Fruit fly (Drosophila melanogaster) whole organism, embryonic: ENCODE data around the gene Wsck.

Experiments
- C15 ChIP-seq: fragments of 200-800 bp; sonication (Bioruptor generic); IDR thresholded peaks from 3 replicates; pipeline ENCODE4 v1.3.6; 2022; ENCODE audit warnings: missing biosample characterization, missing genetic modification characterization
- CG10147 ChIP-seq: fragments of 200-800 bp; sonication (Bioruptor generic); optimal IDR thresholded peaks from 2 replicates; lab custom pipeline; 2019; ENCODE audit warnings: missing biosample characterization, mild to moderate bottlenecking, missing genetic modification characterization, moderate library complexity
- CG10462 ChIP-seq: fragments of 200-800 bp; sonication (Bioruptor generic); optimal IDR thresholded peaks from 2 replicates; lab custom pipeline; 2016; ENCODE audit warnings: missing biosample characterization, missing genetic modification characterization
- CG12659 ChIP-seq: fragments of 200-800 bp; sonication (Bioruptor generic); optimal IDR thresholded peaks from 3 replicates; lab custom pipeline; 2017; ENCODE audit warnings: mild to moderate bottlenecking, missing biosample characterization, missing genetic modification reagents, missing genetic modification characterization
- CG14710 ChIP-seq: fragments of 200-800 bp; sonication (Bioruptor generic); optimal IDR thresholded peaks from 3 replicates; lab custom pipeline; 2019; ENCODE audit warnings: missing biosample characterization, mild to moderate bottlenecking, missing genetic modification characterization, moderate library complexity
- CG15514 ChIP-seq: fragments of 200-800 bp; sonication (Bioruptor generic); optimal IDR thresholded peaks from 3 replicates; lab custom pipeline; 2017; ENCODE audit warnings: missing biosample characterization, missing genetic modification characterization, mild to moderate bottlenecking, moderate library complexity, missing genetic modification reagents
- CG16863 ChIP-seq: fragments of 200-800 bp; sonication (Bioruptor generic); optimal IDR thresholded peaks from 3 replicates; lab custom pipeline; 2016; ENCODE audit warnings: missing biosample characterization, missing genetic modification characterization
- CG32767 ChIP-seq: fragments of 200-800 bp; sonication (Bioruptor generic); IDR thresholded peaks from 2 replicates; pipeline ENCODE4 v1.3.6; 2022; ENCODE audit warnings: missing biosample characterization, missing genetic modification characterization
- CG6689 ChIP-seq: fragments of 200-800 bp; sonication (Bioruptor generic); IDR thresholded peaks from 2 replicates; pipeline ENCODE4 v1.3.6; 2022; ENCODE audit warnings: missing biosample characterization, missing genetic modification characterization
- CG7556 ChIP-seq: fragments of 200-800 bp; sonication (Bioruptor generic); optimal IDR thresholded peaks from 2 replicates; lab custom pipeline; 2017; ENCODE audit warnings: missing biosample characterization, mild to moderate bottlenecking, missing genetic modification characterization
- CG8089 ChIP-seq: fragments of 200-800 bp; sonication (Bioruptor generic); optimal IDR thresholded peaks from 3 replicates; lab custom pipeline; 2016; ENCODE audit warnings: missing biosample characterization, missing genetic modification characterization
- CG8765 ChIP-seq: fragments of 200-800 bp; sonication (Bioruptor generic); IDR thresholded peaks from 2 replicates; pipeline ENCODE4 v1.3.6; 2022; ENCODE audit warnings: missing biosample characterization, missing genetic modification characterization
- Dek ChIP-seq: fragments of 200-800 bp; sonication (Bioruptor generic); optimal IDR thresholded peaks from 3 replicates; lab custom pipeline; 2019; ENCODE audit warnings: missing biosample characterization, mild to moderate bottlenecking, missing genetic modification characterization, moderate library complexity
- Drgx ChIP-seq: fragments of 200-800 bp; sonication (Bioruptor generic); IDR thresholded peaks from 2 replicates; pipeline ENCODE4 v1.3.6; 2022; ENCODE audit warnings: missing biosample characterization, missing genetic modification characterization
- H15 ChIP-seq: fragments of 200-800 bp; sonication (Bioruptor generic); IDR thresholded peaks from 3 replicates; pipeline ENCODE4 v1.3.6; 2022; ENCODE audit warnings: missing biosample characterization, missing genetic modification characterization
- HHEX ChIP-seq: fragments of 200-800 bp; sonication (Bioruptor generic); optimal IDR thresholded peaks from 3 replicates; lab custom pipeline; 2017; ENCODE audit warnings: missing biosample characterization, mild to moderate bottlenecking, missing genetic modification characterization, missing genetic modification reagents
- HmgZ ChIP-seq: fragments of 200-800 bp; sonication (Bioruptor generic); optimal IDR thresholded peaks from 2 replicates; lab custom pipeline; 2018; ENCODE audit warnings: missing biosample characterization, mild to moderate bottlenecking, missing genetic modification characterization
- Hr39 ChIP-seq: fragments of >200 bp; optimal IDR thresholded peaks from 2 replicates; lab custom pipeline; 2017
- Max ChIP-seq: fragments of 200-800 bp; sonication (Bioruptor generic); optimal IDR thresholded peaks from 2 replicates; lab custom pipeline; 2016; ENCODE audit warnings: missing biosample characterization, mild to moderate bottlenecking, missing genetic modification characterization
- NFAT ChIP-seq: fragments of 200-800 bp; sonication (Bioruptor generic); IDR thresholded peaks from 2 replicates; pipeline ENCODE4 v1.3.6; 2022; ENCODE audit warnings: missing biosample characterization, missing genetic modification characterization
- Nf-YC ChIP-seq: fragments of 200-800 bp; optimal IDR thresholded peaks from 3 replicates; lab custom pipeline; 2019; ENCODE audit warnings: missing biosample characterization, mild to moderate bottlenecking, missing genetic modification characterization, moderate library complexity
- NfI ChIP-seq: fragments of 200-800 bp; sonication (Bioruptor generic); optimal IDR thresholded peaks from 3 replicates; lab custom pipeline; 2018; ENCODE audit warnings: missing biosample characterization, mild to moderate bottlenecking, missing genetic modification characterization, moderate library complexity
- Oaz ChIP-seq: fragments of 200-800 bp; sonication (Bioruptor generic); IDR thresholded peaks from 2 replicates; pipeline ENCODE4 v1.3.6; 2022; ENCODE audit warnings: missing biosample characterization, missing genetic modification characterization
- PHDP ChIP-seq: fragments of 200-800 bp; sonication (Bioruptor generic); optimal IDR thresholded peaks from 3 replicates; lab custom pipeline; 2018; ENCODE audit warnings: missing biosample characterization, mild to moderate bottlenecking, missing genetic modification characterization, moderate library complexity
- Sox102F ChIP-seq: fragments of 200-800 bp; sonication (Bioruptor generic); optimal IDR thresholded peaks from 2 replicates; lab custom pipeline; 2018; ENCODE audit warnings: missing biosample characterization, mild to moderate bottlenecking, missing genetic modification characterization, moderate library complexity
- Stat92E ChIP-seq, 3 experiments: fragments of >200 bp in 2 of 3; fragments of 200-800 bp in 1 of 3; sonication (Bioruptor generic) in 1 of 3; optimal IDR thresholded peaks; 2 replicates each; lab custom pipeline; 2017 to 2019; ENCODE audit warnings: missing biosample characterization in 3 of 3, missing genetic modification characterization in 3 of 3, mild to moderate bottlenecking in 1 of 3, moderate library complexity in 1 of 3
- Xrp1 ChIP-seq: fragments of 200-800 bp; sonication (Bioruptor generic); IDR thresholded peaks from 2 replicates; pipeline ENCODE4 v1.3.6; 2022; ENCODE audit warnings: missing biosample characterization, missing genetic modification characterization
- ap ChIP-seq: fragments of 200-800 bp; sonication (Bioruptor generic); IDR thresholded peaks from 2 replicates; pipeline ENCODE4 v1.3.6; 2022; ENCODE audit warnings: missing biosample characterization, missing genetic modification characterization
- bab2 ChIP-seq: fragments of 200-800 bp; sonication (Bioruptor generic); optimal IDR thresholded peaks from 2 replicates; lab custom pipeline; 2016; ENCODE audit warnings: missing biosample characterization, missing genetic modification characterization
- bcd ChIP-seq: fragments of 200-800 bp; sonication (Bioruptor generic); optimal IDR thresholded peaks from 2 replicates; lab custom pipeline; 2017; ENCODE audit warnings: missing biosample characterization, mild to moderate bottlenecking, missing genetic modification characterization
- bsh ChIP-seq, 2 experiments: fragments of 200-800 bp; sonication (Bioruptor generic); optimal IDR thresholded peaks; 2 replicates each; lab custom pipeline; 2017 to 2018; ENCODE audit warnings: mild to moderate bottlenecking in 2 of 2, missing biosample characterization in 2 of 2, missing genetic modification characterization in 2 of 2, moderate library complexity in 1 of 2
- cg ChIP-seq: fragments of 200-800 bp; sonication (Bioruptor generic); optimal IDR thresholded peaks from 3 replicates; lab custom pipeline; 2019; ENCODE audit warnings: missing biosample characterization, mild to moderate bottlenecking, missing genetic modification characterization, moderate library complexity
- dan ChIP-seq: fragments of 200-800 bp; sonication (Bioruptor generic); IDR thresholded peaks from 2 replicates; pipeline ENCODE4 v1.3.6; 2022; ENCODE audit warnings: missing biosample characterization, missing genetic modification characterization
- dati ChIP-seq: fragments of 200-800 bp; sonication (Bioruptor generic); IDR thresholded peaks from 2 replicates; pipeline ENCODE4 v1.3.6; 2022; ENCODE audit warnings: missing biosample characterization, missing genetic modification characterization
- fd64A ChIP-seq: fragments of 200-800 bp; sonication (Bioruptor generic); optimal IDR thresholded peaks from 3 replicates; lab custom pipeline; 2018; ENCODE audit warnings: missing biosample characterization, mild to moderate bottlenecking, missing genetic modification characterization
- ind ChIP-seq: fragments of 200-800 bp; sonication (Bioruptor generic); optimal IDR thresholded peaks from 3 replicates; lab custom pipeline; 2016; ENCODE audit warnings: missing biosample characterization, missing genetic modification characterization
- ken ChIP-seq: fragments of 200-800 bp; sonication (Bioruptor generic); IDR thresholded peaks from 3 replicates; pipeline ENCODE4 v1.3.6; 2022; ENCODE audit warnings: missing biosample characterization, missing genetic modification characterization
- lbe ChIP-seq: fragments of 200-800 bp; sonication (Bioruptor generic); optimal IDR thresholded peaks from 2 replicates; lab custom pipeline; 2016; ENCODE audit warnings: missing biosample characterization, mild to moderate bottlenecking, missing genetic modification characterization
- nom ChIP-seq: fragments of 200-800 bp; sonication (Bioruptor generic); optimal IDR thresholded peaks from 2 replicates; lab custom pipeline; 2017; ENCODE audit warnings: missing biosample characterization, missing genetic modification characterization, mild to moderate bottlenecking, moderate library complexity, missing genetic modification reagents
- odd ChIP-seq: fragments of 200-800 bp; sonication (Bioruptor generic); optimal IDR thresholded peaks from 2 replicates; lab custom pipeline; 2017; ENCODE audit warnings: missing biosample characterization, mild to moderate bottlenecking, missing genetic modification characterization
- pfk ChIP-seq: fragments of 200-800 bp; sonication (Bioruptor generic); optimal IDR thresholded peaks from 2 replicates; lab custom pipeline; 2018; ENCODE audit warnings: missing biosample characterization, mild to moderate bottlenecking, missing genetic modification characterization, moderate library complexity
- phol ChIP-seq: fragments of 200-800 bp; sonication (Bioruptor generic); optimal IDR thresholded peaks from 3 replicates; lab custom pipeline; 2018; ENCODE audit warnings: missing biosample characterization, mild to moderate bottlenecking, missing genetic modification characterization, moderate library complexity
- ranshi ChIP-seq: fragments of 200-800 bp; sonication (Bioruptor generic); IDR thresholded peaks from 2 replicates; pipeline ENCODE4 v1.3.6; 2022; ENCODE audit warnings: missing biosample characterization, missing genetic modification characterization
- sens-2 ChIP-seq: fragments of 200-800 bp; sonication (Bioruptor generic); IDR thresholded peaks from 2 replicates; pipeline ENCODE4 v1.3.6; 2022; ENCODE audit warnings: missing biosample characterization, missing genetic modification characterization
- sisA ChIP-seq: fragments of 200-800 bp; sonication (Bioruptor generic); IDR thresholded peaks from 2 replicates; pipeline ENCODE4 v1.3.6; 2022; ENCODE audit warnings: missing biosample characterization, missing genetic modification characterization
- tgo ChIP-seq: fragments of 200-800 bp; sonication (Bioruptor generic); IDR thresholded peaks from 3 replicates; pipeline ENCODE4 v1.3.6; 2022; ENCODE audit warnings: missing biosample characterization, missing genetic modification characterization
- tio ChIP-seq: fragments of 200-800 bp; sonication (Bioruptor generic); optimal IDR thresholded peaks from 2 replicates; lab custom pipeline; 2017; ENCODE audit warnings: missing biosample characterization, missing genetic modification characterization, inconsistent platforms
- toy ChIP-seq: fragments of 200-800 bp; sonication (Bioruptor generic); IDR thresholded peaks from 2 replicates; pipeline ENCODE4 v1.3.6; 2022; ENCODE audit warnings: missing biosample characterization, missing genetic modification characterization
- zf30C ChIP-seq: fragments of 200-800 bp; sonication (Bioruptor generic); optimal IDR thresholded peaks from 3 replicates; lab custom pipeline; 2018; ENCODE audit warnings: missing biosample characterization, mild to moderate bottlenecking, missing genetic modification characterization

The Wsck gene

dm6 chr3R:24613819-24614706 lies 15.8 kb downstream of the Wsck start:
- TF ChIP-seq toy (no peak), CG14710 (no peak), Nf-YC (no peak), dan (GFP tag; lab: Robert Waterston, UW) (no peak), zf30C (GFP tag; lab: Kevin White, UChicago) (peak; percentile 13), Oaz (GFP tag; lab: Robert Waterston, UW) (no peak), Stat92E (GFP tag; optimal IDR thresholded peaks at IDR 0.05; lab: Kevin White, UChicago) (no peak), CG10462 (GFP tag; lab: Kevin White, UChicago) (no peak), ken (GFP tag; lab: Robert Waterston, UW) (no peak), Max (GFP tag; lab: Kevin White, UChicago) (no peak), CG8089 (GFP tag; lab: Kevin White, UChicago) (no peak), H15 (no peak), sens-2 (GFP tag; lab: Robert Waterston, UW) (no peak), Sox102F (GFP tag; lab: Kevin White, UChicago) (peak; percentile 11), CG10147 (GFP tag; lab: Kevin White, UChicago) (no peak), dati (no peak), C15 (GFP tag; lab: Robert Waterston, UW) (no peak), CG12659 (GFP tag; lab: Kevin White, UChicago) (no peak), CG32767 (no peak), odd (GFP tag; lab: Kevin White, UChicago) (no peak), CG16863 (GFP tag; lab: Kevin White, UChicago) (no peak), ranshi (no peak), nom (GFP tag; lab: Kevin White, UChicago) (peak; percentile 96), HHEX (no peak), NFAT (GFP tag; lab: Robert Waterston, UW) (no peak), tgo (GFP tag; lab: Robert Waterston, UW) (no peak), pfk (no peak), cg (GFP tag; lab: Kevin White, UChicago) (no peak), ind (GFP tag; lab: Kevin White, UChicago) (no peak), CG15514 (GFP tag; lab: Kevin White, UChicago) (no peak), tio (GFP tag; lab: Kevin White, UChicago) (no peak), Hr39 (lab: Kevin White, UChicago) (peak; percentile 78), CG7556 (no peak), Xrp1 (GFP tag; lab: Robert Waterston, UW) (no peak), PHDP (tag; lab: Kevin White, UChicago) (no peak), bsh (GFP tag; optimal IDR thresholded peaks at IDR 0.05; lab: Kevin White, UChicago) (peak in 1 of 2 experiments; percentile 19), fd64A (no peak), ap (GFP tag; lab: Robert Waterston, UW) (no peak), CG8765 (GFP tag; lab: Robert Waterston, UW) (no peak), Drgx (GFP tag; lab: Robert Waterston, UW) (peak; percentile 62), lbe (GFP tag; lab: Kevin White, UChicago) (peak; percentile 33), sisA (GFP tag; lab: Robert Waterston, UW) (no peak), bcd (no peak), phol (tag; lab: Kevin White, UChicago) (peak; percentile 13), HmgZ (no peak), bab2 (GFP tag; lab: Kevin White, UChicago) (no peak), CG6689 (GFP tag; lab: Robert Waterston, UW) (no peak), Dek (tag; lab: Kevin White, UChicago) (no peak), NfI (GFP tag; lab: Kevin White, UChicago) (no peak)
